Fruit fly (Drosophila melanogaster) ovary, adult (tissue): ENCODE measurements around the gene Tlk.

ENCODE experiments used
- CG17801 ChIP-seq: fragments of 200-800 bp; optimal IDR thresholded peaks from 2 replicates; lab custom pipeline; 2019; ENCODE audit warnings: missing biosample characterization, mild to moderate bottlenecking, missing genetic modification characterization, moderate library complexity; ENCODE audit not compliant: partially characterized antibody

The Tlk gene

dm6 chrX:3825069-3825468 is 105.3 kb downstream of the Tlk start:
- TF ChIP-seq CG17801 (GFP tag; lab: Kevin White, UChicago): no peak

dm6 chrX:3827897-3828296 is 108.1 kb downstream of the Tlk start, which contains the start of gene CG2901:
Gene CG2901 (plus strand): TSS chrX:3828197.
- no peak for TF ChIP-seq CG17801 (GFP tag; lab: Kevin White, UChicago)

dm6 chrX:3831761-3832160 is 112.0 kb downstream of the Tlk start:
- TF ChIP-seq CG17801 (GFP tag; lab: Kevin White, UChicago): no peak

- TF ChIP-seq CG17801 (GFP tag; lab: Kevin White, UChicago): no peak
These were observed 112.4 kb downstream of the Tlk start for dm6 chrX:3832226-3832625.

dm6 chrX:3833109-3833657 is 113.4 kb downstream of the Tlk start:
- no peak for TF ChIP-seq CG17801 (GFP tag; lab: Kevin White, UChicago)

dm6 chrX:3834955-3835763 is 115.4 kb downstream of the Tlk start:
- no peak for TF ChIP-seq CG17801 (GFP tag; lab: Kevin White, UChicago)

dm6 chrX:3835764-3836342 is 116.0 kb downstream of the Tlk start:
- no peak for TF ChIP-seq CG17801 (GFP tag; lab: Kevin White, UChicago)

- no peak for TF ChIP-seq CG17801 (GFP tag; lab: Kevin White, UChicago)
These were observed 117.8 kb downstream of the Tlk start for dm6 chrX:3837628-3838027.

- no peak for TF ChIP-seq CG17801 (GFP tag; lab: Kevin White, UChicago)
These were observed 118.8 kb downstream of the Tlk start for dm6 chrX:3838648-3839047.
